Worm (Caenorhabditis elegans) whole organism, early embryonic: ENCODE results near the gene ugt-24.

Experiments used
- ama-1 ChIP-seq: fragments of 150-350 bp; optimal IDR thresholded peaks from 2 replicates; lab custom pipeline; 2014
- hmg-4 ChIP-seq: fragments of 200-800 bp; sonication (Bioruptor generic); optimal IDR thresholded peaks from 2 replicates; lab custom pipeline; 2018; ENCODE audit warnings: mild to moderate bottlenecking, missing genetic modification characterization, missing compliant biosample characterization

DNA sequence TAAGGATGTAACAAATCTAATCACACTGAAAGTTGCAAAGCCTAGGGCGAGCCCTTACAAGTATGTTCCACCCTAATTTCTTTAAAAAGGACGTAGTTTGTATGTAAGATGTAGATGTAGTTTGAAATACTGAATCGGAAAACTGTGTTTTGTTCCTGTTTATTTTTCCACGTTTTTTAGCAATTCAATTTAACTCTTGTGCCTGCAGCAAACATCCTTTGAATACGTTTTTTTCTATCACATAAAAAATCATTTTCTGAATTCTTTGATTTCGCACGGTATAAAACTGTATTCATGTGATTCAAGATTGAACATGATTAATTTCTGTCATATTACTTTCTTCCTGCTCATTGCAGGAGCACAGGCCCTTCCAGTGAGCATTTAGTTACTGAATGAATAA is 29.5 kb upstream of the ugt-24 start, which contains the start of gene F58F9.9:
- no peak for TF ChIP-seq hmg-4 (GFP tag; lab: Kevin White, UChicago)
- no peak for TF ChIP-seq ama-1
